Worm (Caenorhabditis elegans) whole organism, L1 larva: ENCODE data around the gene C09G1.4.
A peak's percentile ranks its signal among the peaks of the same experiment; 100 is the strongest.

Source experiments
- C34B4.2 ChIP-seq: sonication (generic microtip); optimal IDR thresholded peaks from 2 replicates; lab custom pipeline; 2017; ENCODE audit warnings: mild to moderate bottlenecking, missing genetic modification characterization, missing compliant biosample characterization
- aha-1 ChIP-seq: fragments of 150-350 bp; optimal IDR thresholded peaks from 2 replicates; lab custom pipeline; 2014; ENCODE audit warnings: missing biosample characterization, missing genetic modification characterization
- alr-1 ChIP-seq: fragments of 200-800 bp; sonication (Bioruptor generic); optimal IDR thresholded peaks from 2 replicates; lab custom pipeline; 2018; ENCODE audit warnings: borderline replicate concordance, mild to moderate bottlenecking, missing genetic modification characterization, missing compliant biosample characterization
- ama-1 ChIP-seq: fragments of 150-350 bp; optimal IDR thresholded peaks from 2 replicates; lab custom pipeline; 2014
- blmp-1 ChIP-seq: fragments of 150-350 bp; optimal IDR thresholded peaks from 2 replicates; lab custom pipeline; 2014; ENCODE audit warnings: missing biosample characterization, missing genetic modification characterization
- ceh-63 ChIP-seq: fragments of 200-800 bp; sonication (Bioruptor generic); optimal IDR thresholded peaks from 2 replicates; lab custom pipeline; 2018; ENCODE audit warnings: mild to moderate bottlenecking, missing genetic modification characterization, missing compliant biosample characterization
- ceh-8 ChIP-seq: fragments of 200-800 bp; sonication (Bioruptor generic); optimal IDR thresholded peaks from 2 replicates; lab custom pipeline; 2018; ENCODE audit warnings: mild to moderate bottlenecking, missing genetic modification characterization, moderate library complexity, missing compliant biosample characterization
- ceh-90 ChIP-seq: sonication (generic microtip); optimal IDR thresholded peaks from 2 replicates; lab custom pipeline; 2016; ENCODE audit warnings: missing genetic modification characterization, missing compliant biosample characterization
- dsc-1 ChIP-seq: sonication (generic microtip); optimal IDR thresholded peaks from 2 replicates; lab custom pipeline; 2016; ENCODE audit warnings: mild to moderate bottlenecking, missing genetic modification characterization, missing compliant biosample characterization
- efl-1 ChIP-seq, 4 experiments: fragments of 150-350 bp; optimal IDR thresholded peaks in 3 of 4; peaks in 1 of 4; 1 replicate in 1 of 4; 2 replicates in 3 of 4; lab custom pipeline; 2014; ENCODE audit warnings: missing biosample characterization in 2 of 4, missing genetic modification characterization in 2 of 4, missing genetic modification reagents in 2 of 4
- ets-5 ChIP-seq: fragments of 200-800 bp; sonication (Bioruptor generic); IDR thresholded peaks from 2 replicates; pipeline ENCODE4 v1.3.6; 2022; ENCODE audit warnings: missing genetic modification characterization, missing compliant biosample characterization
- fos-1 ChIP-seq: fragments of 150-350 bp; optimal IDR thresholded peaks from 2 replicates; lab custom pipeline; 2014; ENCODE audit warnings: missing biosample characterization, missing genetic modification characterization
- grh-1 ChIP-seq: fragments of 200-800 bp; sonication (Bioruptor generic); IDR thresholded peaks from 2 replicates; pipeline ENCODE4 v1.3.6; 2022; ENCODE audit warnings: missing genetic modification reagents, missing genetic modification characterization, missing compliant biosample characterization
- irx-1 ChIP-seq: sonication (generic microtip); optimal IDR thresholded peaks from 2 replicates; lab custom pipeline; 2016; ENCODE audit warnings: missing genetic modification characterization, missing compliant biosample characterization
- lin-13 ChIP-seq: fragments of 150-350 bp; optimal IDR thresholded peaks from 2 replicates; lab custom pipeline; 2014; ENCODE audit warnings: missing biosample characterization, missing genetic modification reagents, missing genetic modification characterization
- mab-9 ChIP-seq: fragments of 200-800 bp; sonication (Bioruptor generic); IDR thresholded peaks from 2 replicates; pipeline ENCODE4 v1.3.6; 2022; ENCODE audit warnings: missing genetic modification reagents, missing genetic modification characterization, missing compliant biosample characterization
- nhr-19 ChIP-seq: fragments of 200-800 bp; sonication (Bioruptor generic); conservative IDR thresholded peaks from 2 replicates; pipeline ENCODE4 v1.3.6; 2022; ENCODE audit warnings: missing genetic modification characterization, missing compliant biosample characterization
- nhr-20 ChIP-seq: sonication (generic microtip); optimal IDR thresholded peaks from 2 replicates; lab custom pipeline; 2016; ENCODE audit warnings: mild to moderate bottlenecking, missing genetic modification characterization, missing compliant biosample characterization
- nhr-28 ChIP-seq: fragments of 150-350 bp; optimal IDR thresholded peaks from 2 replicates; lab custom pipeline; 2014; ENCODE audit warnings: missing biosample characterization, missing genetic modification characterization
- nhr-90 ChIP-seq: sonication (generic microtip); optimal IDR thresholded peaks from 2 replicates; lab custom pipeline; 2016; ENCODE audit warnings: mild to moderate bottlenecking, missing genetic modification characterization, missing compliant biosample characterization; ENCODE audit not compliant: poor library complexity
- pag-3 ChIP-seq: sonication (generic microtip); optimal IDR thresholded peaks from 2 replicates; lab custom pipeline; 2017; ENCODE audit warnings: missing genetic modification characterization, mild to moderate bottlenecking, missing compliant biosample characterization, antibody characterized with exemption, borderline replicate concordance; ENCODE audit not compliant: insufficient read depth
- pax-3 ChIP-seq: fragments of 200-800 bp; sonication (Bioruptor generic); optimal IDR thresholded peaks from 2 replicates; lab custom pipeline; 2018; ENCODE audit warnings: mild to moderate bottlenecking, missing genetic modification characterization, moderate library complexity, missing compliant biosample characterization
- pqm-1 ChIP-seq: sonication (generic microtip); optimal IDR thresholded peaks from 3 replicates; lab custom pipeline; 2017; ENCODE audit warnings: missing biosample characterization, missing genetic modification characterization
- snpc-4 ChIP-seq: fragments of 150-350 bp; optimal IDR thresholded peaks from 2 replicates; lab custom pipeline; 2014; ENCODE audit warnings: missing biosample characterization, missing genetic modification characterization
- sox-4 ChIP-seq: sonication (generic microtip); optimal IDR thresholded peaks from 2 replicates; lab custom pipeline; 2016; ENCODE audit warnings: missing genetic modification characterization, missing compliant biosample characterization
- sptf-1 ChIP-seq: fragments of 150-350 bp; optimal IDR thresholded peaks from 2 replicates; lab custom pipeline; 2014; ENCODE audit warnings: missing biosample characterization, missing genetic modification characterization
- sup-37 ChIP-seq: fragments of 200-800 bp; sonication (Bioruptor generic); optimal IDR thresholded peaks from 2 replicates; lab custom pipeline; 2018; ENCODE audit warnings: mild to moderate bottlenecking, missing genetic modification characterization, missing compliant biosample characterization
- swsn-7 ChIP-seq: sonication (generic microtip); optimal IDR thresholded peaks from 2 replicates; lab custom pipeline; 2016; ENCODE audit warnings: missing genetic modification characterization, missing compliant biosample characterization
- unc-130 ChIP-seq: fragments of 150-350 bp; optimal IDR thresholded peaks from 2 replicates; lab custom pipeline; 2017; ENCODE audit warnings: missing biosample characterization, missing genetic modification characterization, inconsistent platforms
- unc-86 ChIP-seq: sonication (generic microtip); optimal IDR thresholded peaks from 2 replicates; lab custom pipeline; 2016; ENCODE audit warnings: missing genetic modification characterization, missing compliant biosample characterization
- unc-98 ChIP-seq: fragments of 200-800 bp; sonication (Bioruptor generic); IDR thresholded peaks from 2 replicates; pipeline ENCODE4 v1.3.6; 2022; ENCODE audit warnings: missing genetic modification characterization, missing compliant biosample characterization

C09G1.4 gene

DNA sequence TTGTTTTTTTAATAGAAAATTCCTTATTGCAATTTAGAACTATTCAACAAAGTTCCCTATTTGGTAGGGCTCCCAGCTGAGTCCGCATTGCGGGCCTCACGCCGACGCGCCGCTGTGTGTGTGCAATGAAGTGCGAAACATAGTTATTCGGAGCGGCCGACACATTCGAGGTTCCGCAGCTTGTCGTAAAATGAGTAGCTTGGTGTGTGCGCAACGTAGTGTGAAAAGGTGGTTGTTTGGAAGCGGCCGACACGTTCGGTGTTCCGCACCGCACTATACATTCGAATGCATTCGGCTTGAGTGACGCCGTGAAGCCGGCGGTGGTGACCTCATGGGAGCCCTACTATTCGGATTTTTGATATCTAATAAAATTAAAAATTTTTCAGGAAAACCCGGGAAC lies 52.8 kb downstream of the C09G1.4 start:
- TF ChIP-seq nhr-19 (GFP tag; lab: Robert Waterston, UW) (no peak), snpc-4 (tag; lab: Kevin White, UChicago) (peak; percentile 39), lin-13 (no peak), ceh-8 (GFP tag; lab: Kevin White, UChicago) (no peak)

DNA sequence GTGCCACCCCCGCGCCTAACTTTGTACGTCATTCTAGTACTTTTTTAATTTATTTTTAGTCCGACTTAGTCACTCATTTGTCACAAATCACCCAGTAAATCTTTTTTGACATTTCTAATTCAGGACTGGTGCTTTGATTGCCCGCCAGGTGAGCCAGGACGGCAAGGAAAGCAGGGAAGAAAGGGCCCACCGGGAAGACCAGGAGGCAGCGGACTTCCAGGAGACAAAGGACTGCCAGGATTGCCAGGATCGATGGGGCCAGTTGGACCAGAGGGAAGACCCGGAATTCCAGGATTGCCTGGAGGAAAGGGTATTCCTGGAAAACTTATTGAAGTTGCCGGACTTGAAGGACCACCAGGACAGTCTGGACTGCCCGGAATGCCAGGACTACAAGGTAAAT lies 53.3 kb downstream of the C09G1.4 start:
- TF ChIP-seq efl-1 (optimal IDR thresholded peaks at IDR 0.05; lab: Kevin White, UChicago): no peak
- peak in 1 of 2 experiments; percentile 82 for TF ChIP-seq efl-1 (GFP tag; optimal IDR thresholded peaks at IDR 0.05 in 1 of 2; lab: Kevin White, UChicago)
- TF ChIP-seq sptf-1 (tag; lab: Kevin White, UChicago): no peak

DNA sequence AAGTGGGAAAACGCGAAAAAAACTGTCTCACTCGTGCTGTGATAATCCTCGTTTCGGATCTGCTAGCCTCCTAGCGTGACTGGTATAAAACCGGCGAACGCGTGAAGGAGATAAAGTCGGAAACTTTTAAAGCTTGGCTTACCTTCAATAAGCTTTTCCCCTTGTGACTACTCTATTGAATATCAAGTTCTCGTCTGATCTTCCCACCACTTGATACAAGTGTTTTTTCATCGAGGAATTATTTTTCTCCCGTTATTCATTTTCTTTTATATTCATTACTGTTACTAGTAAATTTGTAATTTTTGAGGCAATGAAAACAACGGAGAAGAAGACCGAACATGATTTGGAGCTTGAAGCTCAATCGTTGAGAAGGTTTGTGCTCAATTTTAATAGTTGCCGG lies 55.2 kb downstream of the C09G1.4 start, which contains the start of gene col-186:
Gene col-186, plus strand, starts transcription at position 301 of the 400 bp plus-strand sequence.
- no peak for TF ChIP-seq ceh-63 (GFP tag; lab: Kevin White, UChicago)
- TF ChIP-seq swsn-7 (tag; lab: Kevin White, UChicago): no peak
- no peak for TF ChIP-seq aha-1 (tag; lab: Kevin White, UChicago)
- TF ChIP-seq ceh-90 (tag; lab: Kevin White, UChicago): no peak
- TF ChIP-seq pqm-1: no peak
- TF ChIP-seq blmp-1 (tag; lab: Kevin White, UChicago): no peak
- no peak for TF ChIP-seq nhr-20 (tag; lab: Kevin White, UChicago)
- TF ChIP-seq nhr-90 (tag; lab: Kevin White, UChicago): no peak
- no peak for TF ChIP-seq nhr-28 (tag; lab: Kevin White, UChicago)
- TF ChIP-seq grh-1 (GFP tag; lab: Robert Waterston, UW): no peak
- no peak for TF ChIP-seq dsc-1 (tag; lab: Kevin White, UChicago)

DNA sequence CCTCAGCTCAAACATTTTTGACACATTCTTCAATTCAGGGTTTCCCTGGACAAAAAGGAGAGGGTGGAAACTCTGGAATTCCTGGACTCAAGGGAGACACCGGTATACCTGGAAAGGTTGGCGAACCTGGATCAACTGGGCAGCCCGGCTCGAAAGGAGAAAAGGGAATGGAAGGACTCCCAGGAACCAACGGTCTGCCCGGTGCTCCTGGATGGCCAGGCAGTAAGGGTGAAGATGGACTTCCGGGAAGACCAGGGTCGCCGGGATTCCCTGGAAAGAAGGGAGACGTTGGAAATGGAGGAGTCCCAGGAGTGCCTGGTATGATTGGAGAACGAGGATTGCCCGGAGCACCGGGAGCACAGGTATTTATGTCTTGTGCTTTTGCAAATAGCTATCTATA lies 60.6 kb downstream of the C09G1.4 start:
- TF ChIP-seq sptf-1 (tag; lab: Kevin White, UChicago): no peak

DNA sequence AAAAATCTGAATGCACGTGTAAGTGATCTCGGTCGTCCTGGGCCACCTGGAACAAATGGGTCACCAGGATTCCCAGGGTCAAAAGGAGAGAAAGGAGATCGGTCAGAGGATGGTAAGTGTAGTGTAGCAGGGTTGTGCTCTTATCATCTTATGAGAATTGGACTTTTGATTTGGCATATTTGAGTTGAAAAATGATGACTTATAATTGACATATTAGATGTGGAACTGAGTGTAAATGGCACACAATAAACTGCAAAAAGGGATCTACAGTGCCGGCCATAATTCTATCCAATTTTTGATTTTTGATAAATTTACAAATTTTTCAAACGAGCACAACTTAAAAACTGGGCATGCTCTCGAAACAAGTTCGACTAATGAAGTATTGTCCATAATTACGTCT lies 62.2 kb downstream of the C09G1.4 start:
- TF ChIP-seq efl-1 (optimal IDR thresholded peaks at IDR 0.05; lab: Kevin White, UChicago) (no peak), efl-1 (GFP tag; optimal IDR thresholded peaks at IDR 0.05 in 1 of 2; lab: Kevin White, UChicago) (peak in 1 of 2 experiments; percentile 1), pag-3 (tag; lab: Kevin White, UChicago) (no peak)

DNA sequence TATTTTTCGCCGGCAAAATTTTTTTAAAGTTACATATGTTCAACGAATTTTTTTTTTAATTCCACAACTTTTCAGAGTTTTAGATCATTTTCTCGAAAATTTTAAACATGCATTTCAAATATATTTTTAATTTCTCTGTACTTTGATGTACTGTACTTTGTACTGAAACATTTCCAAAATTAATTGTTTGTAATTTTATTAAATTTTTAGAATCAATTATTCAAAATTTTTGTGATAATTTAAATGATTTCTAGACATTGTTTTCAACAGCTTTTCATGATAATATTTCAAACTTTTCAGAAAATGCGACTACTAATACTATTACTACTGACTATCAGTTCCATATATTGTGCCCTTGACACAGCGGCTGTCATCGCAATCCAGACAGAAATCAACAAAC lies 62.7 kb downstream of the C09G1.4 start, which contains the start of gene mec-5:
Gene mec-5, plus strand, starts transcription at position 301 of the 400 bp plus-strand sequence.
- TF ChIP-seq fos-1 (tag; lab: Kevin White, UChicago) (no peak), pax-3 (tag; lab: Kevin White, UChicago) (no peak), unc-130 (tag; lab: Kevin White, UChicago) (no peak), grh-1 (GFP tag; lab: Robert Waterston, UW) (no peak), alr-1 (tag; lab: Kevin White, UChicago) (no peak), unc-86 (tag; lab: Kevin White, UChicago) (no peak), C34B4.2 (tag; lab: Kevin White, UChicago) (no peak), mab-9 (GFP tag; lab: Robert Waterston, UW) (no peak), nhr-28 (tag; lab: Kevin White, UChicago) (no peak), irx-1 (tag; lab: Kevin White, UChicago) (no peak), sox-4 (tag; lab: Kevin White, UChicago) (no peak), sup-37 (no peak), nhr-20 (tag; lab: Kevin White, UChicago) (no peak), unc-98 (GFP tag; lab: Robert Waterston, UW) (no peak), ama-1 (lab: Kevin White, UChicago) (no peak), ets-5 (GFP tag; lab: Robert Waterston, UW) (no peak), swsn-7 (tag; lab: Kevin White, UChicago) (no peak)
